Worm (Caenorhabditis elegans): ENCODE data around the gene srab-10.

- TF ChIP-seq elt-3 (tag; optimal IDR thresholded peaks at IDR 0.05) = no peak
- TF ChIP-seq lin-13 (tag; optimal IDR thresholded peaks at IDR 0.05) = no peak
- no peak for TF ChIP-seq tbx-8 (GFP tag; optimal IDR thresholded peaks at IDR 0.05)
- no peak for TF ChIP-seq blmp-1 (tag; optimal IDR thresholded peaks at IDR 0.05)
- TF ChIP-seq lsy-2 (tag; optimal IDR thresholded peaks at IDR 0.05) = no peak
- no peak for TF ChIP-seq ztf-11 (tag; optimal IDR thresholded peaks at IDR 0.05)
- TF ChIP-seq ces-1 (GFP tag; optimal IDR thresholded peaks at IDR 0.05) = no peak
- no peak for TF ChIP-seq mep-1 (tag; optimal IDR thresholded peaks at IDR 0.05)
- TF ChIP-seq mab-5 (tag; optimal IDR thresholded peaks at IDR 0.05) = no peak
- TF ChIP-seq pha-4 (tag; optimal IDR thresholded peaks at IDR 0.05) = no peak
- TF ChIP-seq nhr-76 (tag; optimal IDR thresholded peaks at IDR 0.05) = no peak
- TF ChIP-seq drap-1 (GFP tag; optimal IDR thresholded peaks at IDR 0.05) = no peak
Observed at ce11 chrV:3119185-3119584, 25.2 kb downstream of the srab-10 start.
